Fruit fly (Drosophila melanogaster): ENCODE data around the gene per.
A peak's percentile ranks its signal among the peaks of the same experiment; 100 is the strongest.

Gene per

DNA sequence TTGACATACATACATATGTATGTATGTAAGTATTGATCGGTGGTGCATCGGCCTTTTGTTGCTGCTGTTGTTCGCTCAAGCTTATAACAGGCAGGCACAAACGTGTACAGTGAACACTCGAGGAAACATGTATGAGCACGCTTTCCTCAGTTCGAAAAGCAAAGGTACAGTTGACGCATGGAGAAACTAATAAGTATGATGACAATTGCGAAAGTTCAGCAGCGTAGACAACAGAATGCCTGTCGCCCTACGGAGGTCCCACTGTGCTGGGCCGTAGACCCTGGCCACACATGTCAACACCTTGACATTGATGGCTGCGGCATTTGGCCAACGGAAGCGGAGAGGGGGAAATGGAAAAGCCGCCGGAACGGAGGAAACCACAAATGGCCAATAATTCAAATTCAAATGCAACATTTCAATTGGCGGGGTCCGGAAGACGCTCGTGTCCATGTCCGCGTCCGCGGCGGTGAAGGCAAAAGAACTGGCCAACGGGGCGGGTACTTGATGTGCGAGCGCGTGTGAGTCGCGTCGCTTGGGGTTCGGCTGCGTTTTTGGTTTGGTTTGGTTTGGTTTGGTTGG is 22.9 kb downstream of the per start, which contains the start of gene CG2681 (continued):
- TF ChIP-seq D19B (GFP tag; optimal IDR thresholded peaks at IDR 0.05) (no peak), CG7745 (tag; optimal IDR thresholded peaks at IDR 0.05) (no peak), pnt (GFP tag; optimal IDR thresholded peaks at IDR 0.05) (no peak), bowl (GFP tag; IDR thresholded peaks at IDR 0.05) (no peak), cwo (GFP tag; optimal IDR thresholded peaks at IDR 0.05) (no peak), CG17186 (GFP tag; optimal IDR thresholded peaks at IDR 0.05) (no peak), CG15514 (GFP tag; optimal IDR thresholded peaks at IDR 0.05) (peak; percentile 58), ind (GFP tag; optimal IDR thresholded peaks at IDR 0.05) (peak; percentile 45), CG1647 (GFP tag; optimal IDR thresholded peaks at IDR 0.05) (no peak), CG7786 (GFP tag; optimal IDR thresholded peaks at IDR 0.05) (peak; percentile 8), dysf (GFP tag; IDR thresholded peaks at IDR 0.05) (peak; percentile 68), her (GFP tag; optimal IDR thresholded peaks at IDR 0.05) (peak; percentile 15), pho (GFP tag; optimal IDR thresholded peaks at IDR 0.05) (peak; percentile 3), CG10274 (GFP tag; optimal IDR thresholded peaks at IDR 0.05) (no peak), CG2120 (GFP tag; optimal IDR thresholded peaks at IDR 0.05) (peak; percentile 59), tin (GFP tag; optimal IDR thresholded peaks at IDR 0.05) (peak; percentile 6), CG6654 (GFP tag; optimal IDR thresholded peaks at IDR 0.05) (no peak), Doc3 (GFP tag; IDR thresholded peaks at IDR 0.05; ENCODE audit: partially characterized antibody) (no peak), Taf1 (GFP tag; IDR thresholded peaks at IDR 0.05) (no peak), CG7556 (GFP tag; optimal IDR thresholded peaks at IDR 0.05) (peak; percentile 21), CG3065 (GFP tag; optimal IDR thresholded peaks at IDR 0.05) (no peak), Xbp1 (GFP tag; optimal IDR thresholded peaks at IDR 0.05) (peak; percentile 17), cas (GFP tag; IDR thresholded peaks at IDR 0.05) (no peak), CG17912 (GFP tag; optimal IDR thresholded peaks at IDR 0.05) (no peak), Trl (optimal IDR thresholded peaks at IDR 0.05) (no peak), Trl (GFP tag; optimal IDR thresholded peaks at IDR 0.05) (peak; percentile 8), seq (GFP tag; IDR thresholded peaks at IDR 0.05) (0 out of 2 replicates have a peak, but pooled peaks have one; percentile 40), Sry-δ (GFP tag; optimal IDR thresholded peaks at IDR 0.05) (no peak), caup (GFP tag; optimal IDR thresholded peaks at IDR 0.05; ENCODE audit: severe bottlenecking) (no peak), sug (tag; optimal IDR thresholded peaks at IDR 0.05) (peak; percentile 20), Rx (GFP tag; IDR thresholded peaks at IDR 0.05) (peak; percentile 53), CG18476 (GFP tag; optimal IDR thresholded peaks at IDR 0.05) (no peak), Bgb (GFP tag; IDR thresholded peaks at IDR 0.05; ENCODE audit: partially characterized antibody) (no peak), CHES-1-like (GFP tag; optimal IDR thresholded peaks at IDR 0.05) (no peak), ranshi (GFP tag; IDR thresholded peaks at IDR 0.05) (peak; percentile 49; the same call in 1 of the 2 replicates), lmd (GFP tag; IDR thresholded peaks at IDR 0.05) (peak; percentile 71), CG3163 (GFP tag; optimal IDR thresholded peaks at IDR 0.05) (no peak), CG13894 (tag; optimal IDR thresholded peaks at IDR 0.05) (no peak), CG15073 (GFP tag; optimal IDR thresholded peaks at IDR 0.05) (no peak), Sin3A (optimal IDR thresholded peaks at IDR 0.05) (no peak), CG14667 (GFP tag; IDR thresholded peaks at IDR 0.05) (peak; percentile 46; the same call in 1 of the 2 replicates), CG14014 (GFP tag; IDR thresholded peaks at IDR 0.05) (peak; percentile 45), Dbx (GFP tag; IDR thresholded peaks at IDR 0.05) (0 out of 3 replicates have a peak, but pooled peaks have one; percentile 30), jigr1 (GFP tag; IDR thresholded peaks at IDR 0.05) (peak; percentile 42; the same call in 1 of the 3 replicates), Oaz (GFP tag; IDR thresholded peaks at IDR 0.05) (peak; percentile 37; the same call in 1 of the 2 replicates), croc (GFP tag; conservative IDR thresholded peaks at IDR 0.05) (no peak), grau (tag; optimal IDR thresholded peaks at IDR 0.05) (peak; percentile 71), Nf-YA (GFP tag; IDR thresholded peaks at IDR 0.05) (peak; percentile 35; the same call in 1 of the 2 replicates), da (GFP tag; optimal IDR thresholded peaks at IDR 0.05) (no peak), Aef1 (GFP tag; IDR thresholded peaks at IDR 0.05) (peak; percentile 43; the same call in 1 of the 3 replicates), fd64A (GFP tag; optimal IDR thresholded peaks at IDR 0.05) (no peak), CG12391 (tag; optimal IDR thresholded peaks at IDR 0.05) (no peak)

Measured in whole organism, embryonic.